Fruit fly (Drosophila melanogaster): ENCODE measurements around the gene PH4alphaNE3.

DNA sequence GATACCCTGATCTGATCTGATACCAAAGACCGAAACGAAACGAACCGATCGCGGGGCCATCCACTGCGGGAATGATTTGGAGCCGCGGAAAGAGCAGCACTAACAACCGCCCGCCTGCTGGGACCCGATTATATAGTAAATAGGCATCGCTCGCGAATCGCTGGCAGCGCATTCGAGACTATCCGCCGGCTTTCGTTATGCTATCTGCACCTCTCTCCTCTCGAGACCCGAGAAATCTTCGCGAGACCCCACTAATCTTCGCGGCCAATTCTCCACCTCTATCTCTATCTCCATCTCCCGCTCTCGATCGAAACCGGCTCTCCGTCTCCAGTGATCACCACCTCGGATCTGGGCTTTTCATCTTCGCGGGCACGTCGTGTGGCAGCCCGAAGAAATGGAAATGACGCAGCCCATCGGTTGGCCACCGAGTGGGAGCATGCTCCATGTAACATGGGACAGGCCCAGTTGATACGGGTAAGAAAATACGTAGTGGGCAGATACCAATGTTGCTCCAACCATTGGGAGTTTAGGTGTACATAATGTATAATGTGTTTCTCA is 16.7 kb upstream of the PH4alphaNE3 start, which contains the start of gene CG9717:
- TF ChIP-seq pan (optimal IDR thresholded peaks at IDR 0.05) (no peak), Dll (optimal IDR thresholded peaks at IDR 0.05) (no peak), psq (optimal IDR thresholded peaks at IDR 0.05) (no peak)
